Worm (Caenorhabditis elegans) whole organism, young adult: Measurements from ENCODE around the gene R04D3.3.

ENCODE experiments used
- B0035.1 ChIP-seq: sonication (generic microtip); optimal IDR thresholded peaks from 2 replicates; lab custom pipeline; 2016; ENCODE audit warnings: missing genetic modification characterization, mild to moderate bottlenecking, missing compliant biosample characterization, missing genotype, missing genetic modification reagents
- C06A6.2 ChIP-seq: fragments of 200-800 bp; sonication (Bioruptor generic); conservative IDR thresholded peaks from 2 replicates; pipeline ENCODE4 v1.3.6; 2022; ENCODE audit warnings: missing genetic modification characterization, missing compliant biosample characterization
- C17E4.6 ChIP-seq: fragments of 200-800 bp; sonication (Bioruptor generic); IDR thresholded peaks from 2 replicates; pipeline ENCODE4 v1.3.6; 2022; ENCODE audit warnings: missing genetic modification reagents, missing genetic modification characterization, missing compliant biosample characterization
- F22D6.2 ChIP-seq: sonication (generic microtip); optimal IDR thresholded peaks from 2 replicates; lab custom pipeline; 2016; ENCODE audit warnings: mild to moderate bottlenecking, missing genetic modification characterization, missing compliant biosample characterization
- F23B12.7 ChIP-seq: sonication (generic microtip); optimal IDR thresholded peaks from 2 replicates; lab custom pipeline; 2017; ENCODE audit warnings: missing genetic modification characterization, mild to moderate bottlenecking, missing compliant biosample characterization, antibody characterized with exemption, moderate library complexity; ENCODE audit not compliant: insufficient read depth
- F33H1.4 ChIP-seq: fragments of 200-800 bp; sonication (Bioruptor generic); IDR thresholded peaks from 2 replicates; pipeline ENCODE4 v1.3.6; 2022; ENCODE audit warnings: missing genetic modification reagents, missing genetic modification characterization, missing compliant biosample characterization
- F57A8.1 ChIP-seq: fragments of 200-800 bp; sonication (Bioruptor generic); optimal IDR thresholded peaks from 2 replicates; lab custom pipeline; 2018; ENCODE audit warnings: mild to moderate bottlenecking, missing genetic modification characterization, moderate library complexity, missing compliant biosample characterization
- Y56A3A.18 ChIP-seq: fragments of 200-800 bp; sonication (Bioruptor generic); IDR thresholded peaks from 2 replicates; pipeline ENCODE4 v1.3.6; 2022; ENCODE audit warnings: missing genetic modification reagents, missing genetic modification characterization, missing compliant biosample characterization
- Y79H2A.3 ChIP-seq: fragments of 200-800 bp; sonication (Bioruptor generic); conservative IDR thresholded peaks from 2 replicates; pipeline ENCODE4 v1.3.6; 2022; ENCODE audit warnings: missing genetic modification reagents, missing genetic modification characterization, missing compliant biosample characterization
- ZK185.1 ChIP-seq: sonication (generic microtip); optimal IDR thresholded peaks from 2 replicates; lab custom pipeline; 2016; ENCODE audit warnings: mild to moderate bottlenecking, missing genetic modification characterization, missing compliant biosample characterization; ENCODE audit not compliant: poor library complexity, severe bottlenecking
- akir-1 ChIP-seq: fragments of 200-800 bp; sonication (Bioruptor generic); optimal IDR thresholded peaks from 2 replicates; lab custom pipeline; 2018; ENCODE audit warnings: mild to moderate bottlenecking, missing genetic modification characterization, moderate library complexity, missing compliant biosample characterization
- attf-5 ChIP-seq: fragments of 200-800 bp; sonication (Bioruptor generic); optimal IDR thresholded peaks from 2 replicates; lab custom pipeline; 2018; ENCODE audit warnings: mild to moderate bottlenecking, missing genetic modification characterization, missing compliant biosample characterization
- bed-1 ChIP-seq: fragments of 200-800 bp; sonication (Bioruptor generic); IDR thresholded peaks from 2 replicates; pipeline ENCODE4 v1.3.6; 2022; ENCODE audit warnings: missing genetic modification reagents, missing genetic modification characterization, missing compliant biosample characterization
- bed-2 ChIP-seq: fragments of 200-800 bp; sonication (Bioruptor generic); IDR thresholded peaks from 2 replicates; pipeline ENCODE4 v1.3.6; 2022; ENCODE audit warnings: missing genetic modification reagents, missing genetic modification characterization, missing compliant biosample characterization
- cebp-1 ChIP-seq, 2 experiments: fragments of 200-800 bp in 1 of 2; sonication (Bioruptor generic) in 1 of 2; sonication (generic microtip) in 1 of 2; IDR thresholded peaks in 1 of 2; optimal IDR thresholded peaks in 1 of 2; 2 replicates each; pipeline versions ENCODE4 v1.3.6 to Lab custom; 2017 to 2022; ENCODE audit warnings: missing compliant biosample characterization in 2 of 2, missing genetic modification characterization in 2 of 2, mild to moderate bottlenecking in 1 of 2, missing genetic modification reagents in 1 of 2, moderate library complexity in 1 of 2
- ceh-100 ChIP-seq: fragments of 200-800 bp; sonication (Bioruptor generic); IDR thresholded peaks from 2 replicates; pipeline ENCODE4 v1.3.6; 2022; ENCODE audit warnings: missing genetic modification reagents, missing genetic modification characterization, missing compliant biosample characterization
- ceh-91 ChIP-seq: fragments of 200-800 bp; sonication (Bioruptor generic); IDR thresholded peaks from 2 replicates; pipeline ENCODE4 v1.3.6; 2022; ENCODE audit warnings: missing genetic modification reagents, missing genetic modification characterization, missing compliant biosample characterization
- dox-1 ChIP-seq: fragments of 200-800 bp; sonication (Bioruptor generic); IDR thresholded peaks from 2 replicates; pipeline ENCODE4 v1.3.6; 2022; ENCODE audit warnings: missing genetic modification reagents, missing genetic modification characterization, missing compliant biosample characterization
- dpl-1 ChIP-seq: fragments of 150-350 bp; optimal IDR thresholded peaks from 2 replicates; lab custom pipeline; 2014; ENCODE audit warnings: missing biosample characterization, missing genetic modification reagents, missing genetic modification characterization
- egl-44 ChIP-seq: fragments of 200-800 bp; sonication (Bioruptor generic); IDR thresholded peaks from 2 replicates; pipeline ENCODE4 v1.3.6; 2022; ENCODE audit warnings: missing genetic modification reagents, missing genetic modification characterization, missing compliant biosample characterization
- ets-4 ChIP-seq: fragments of 200-800 bp; sonication (Bioruptor generic); optimal IDR thresholded peaks from 2 replicates; lab custom pipeline; 2018; ENCODE audit warnings: mild to moderate bottlenecking, missing genetic modification characterization, missing compliant biosample characterization
- hmg-1.2 ChIP-seq: fragments of 200-800 bp; sonication (Bioruptor generic); IDR thresholded peaks from 2 replicates; pipeline ENCODE4 v1.3.6; 2022; ENCODE audit warnings: missing genetic modification reagents, missing genetic modification characterization, missing compliant biosample characterization
- hsf-1 ChIP-seq: fragments of 200-800 bp; sonication (Bioruptor generic); IDR thresholded peaks from 2 replicates; pipeline ENCODE4 v1.3.6; 2022; ENCODE audit warnings: missing genetic modification reagents, missing genetic modification characterization, missing compliant biosample characterization
- lin-26 ChIP-seq: fragments of 200-800 bp; sonication (Bioruptor generic); IDR thresholded peaks from 2 replicates; pipeline ENCODE4 v1.3.6; 2022; ENCODE audit warnings: missing genetic modification reagents, missing genetic modification characterization, missing compliant biosample characterization
- lin-40 ChIP-seq: sonication (generic microtip); optimal IDR thresholded peaks from 2 replicates; lab custom pipeline; 2016; ENCODE audit warnings: missing genetic modification characterization, mild to moderate bottlenecking, missing compliant biosample characterization, missing genotype, missing genetic modification reagents
- lin-54 ChIP-seq: fragments of 200-800 bp; sonication (Bioruptor generic); optimal IDR thresholded peaks from 2 replicates; lab custom pipeline; 2018; ENCODE audit warnings: mild to moderate bottlenecking, missing genetic modification characterization, missing compliant biosample characterization
- lsl-1 ChIP-seq: fragments of 200-800 bp; sonication (Bioruptor generic); optimal IDR thresholded peaks from 2 replicates; lab custom pipeline; 2018; ENCODE audit warnings: mild to moderate bottlenecking, missing genetic modification characterization, moderate library complexity, missing compliant biosample characterization
- lsy-27 ChIP-seq: sonication (generic microtip); optimal IDR thresholded peaks from 2 replicates; lab custom pipeline; 2017; ENCODE audit warnings: missing genetic modification characterization, mild to moderate bottlenecking, missing compliant biosample characterization, antibody characterized with exemption, missing genotype, borderline replicate concordance; ENCODE audit not compliant: insufficient read depth
- madf-10 ChIP-seq: sonication (generic microtip); optimal IDR thresholded peaks from 2 replicates; lab custom pipeline; 2016; ENCODE audit warnings: mild to moderate bottlenecking, missing genetic modification characterization, missing compliant biosample characterization
- mxl-1 ChIP-seq: sonication (generic microtip); optimal IDR thresholded peaks from 2 replicates; lab custom pipeline; 2016; ENCODE audit warnings: missing genetic modification characterization, missing compliant biosample characterization
- nfyb-1 ChIP-seq: fragments of 200-800 bp; sonication (Bioruptor generic); IDR thresholded peaks from 2 replicates; pipeline ENCODE4 v1.3.6; 2022; ENCODE audit warnings: missing genetic modification reagents, missing genetic modification characterization, missing compliant biosample characterization
- nhr-179 ChIP-seq: sonication (generic microtip); optimal IDR thresholded peaks from 2 replicates; lab custom pipeline; 2016; ENCODE audit warnings: mild to moderate bottlenecking, missing genetic modification characterization, missing compliant biosample characterization
- nhr-80 ChIP-seq: sonication (generic microtip); optimal IDR thresholded peaks from 2 replicates; lab custom pipeline; 2016; ENCODE audit warnings: missing genetic modification characterization, missing compliant biosample characterization
- pbrm-1 ChIP-seq: fragments of 200-800 bp; sonication (Bioruptor generic); IDR thresholded peaks from 2 replicates; pipeline ENCODE4 v1.3.6; 2022; ENCODE audit warnings: missing genetic modification reagents, missing genetic modification characterization, missing compliant biosample characterization
- snpc-1.3 ChIP-seq: sonication (generic microtip); optimal IDR thresholded peaks from 2 replicates; lab custom pipeline; 2017; ENCODE audit warnings: missing genetic modification characterization, mild to moderate bottlenecking, missing compliant biosample characterization, antibody characterized with exemption, moderate library complexity, missing genotype, missing genetic modification reagents; ENCODE audit not compliant: insufficient read depth
- snpc-4 ChIP-seq, 5 experiments: fragments of 150-350 bp in 1 of 5; sonication (generic microtip) in 4 of 5; optimal IDR thresholded peaks; 2 replicates each; lab custom pipeline; 2014 to 2018; ENCODE audit warnings: missing genetic modification characterization in 5 of 5, missing biosample characterization in 3 of 5, antibody characterized with exemption in 2 of 5, mild to moderate bottlenecking in 2 of 5, missing compliant biosample characterization in 2 of 5, missing genotype in 2 of 5, moderate library complexity in 2 of 5, missing genetic modification reagents in 1 of 5
- somi-1 ChIP-seq: fragments of 200-800 bp; sonication (Bioruptor generic); optimal IDR thresholded peaks from 2 replicates; lab custom pipeline; 2018; ENCODE audit warnings: mild to moderate bottlenecking, missing genetic modification characterization, missing compliant biosample characterization
- tlf-1 ChIP-seq: fragments of 200-800 bp; sonication (Bioruptor generic); optimal IDR thresholded peaks from 2 replicates; lab custom pipeline; 2018; ENCODE audit warnings: mild to moderate bottlenecking, missing genetic modification characterization, missing compliant biosample characterization
- unc-130 ChIP-seq: sonication (generic microtip); optimal IDR thresholded peaks from 2 replicates; lab custom pipeline; 2016; ENCODE audit warnings: missing genetic modification reagents, missing genetic modification characterization, missing compliant biosample characterization
- ztf-22 ChIP-seq: fragments of 200-800 bp; sonication (Bioruptor generic); optimal IDR thresholded peaks from 2 replicates; lab custom pipeline; 2018; ENCODE audit warnings: mild to moderate bottlenecking, missing genetic modification characterization, moderate library complexity, missing compliant biosample characterization
- ztf-25 ChIP-seq: fragments of 200-800 bp; sonication (Bioruptor generic); IDR thresholded peaks from 2 replicates; pipeline ENCODE4 v1.3.6; 2022; ENCODE audit warnings: missing genetic modification reagents, missing genetic modification characterization, missing compliant biosample characterization
- ztf-28 ChIP-seq: fragments of 200-800 bp; sonication (Bioruptor generic); IDR thresholded peaks from 2 replicates; pipeline ENCODE4 v1.3.6; 2022; ENCODE audit warnings: missing genetic modification reagents, missing genetic modification characterization, missing compliant biosample characterization

R04D3.3 gene

ce11 chrX:13315093-13315492, 24.7 kb upstream of the R04D3.3 start:
- TF ChIP-seq ztf-22: no peak
- no peak for TF ChIP-seq snpc-1.3
- TF ChIP-seq dpl-1 (GFP tag; lab: Kevin White, UChicago): no peak
- TF ChIP-seq egl-44 (GFP tag; lab: Robert Waterston, UW): no peak
- TF ChIP-seq hmg-1.2 (GFP tag; lab: Robert Waterston, UW): no peak
- no peak for TF ChIP-seq somi-1 (GFP tag; lab: Kevin White, UChicago)
- no peak for TF ChIP-seq snpc-4 (GFP tag; optimal IDR thresholded peaks at IDR 0.05; lab: Kevin White, UChicago)
- no peak for TF ChIP-seq snpc-4 (tag; optimal IDR thresholded peaks at IDR 0.05; lab: Kevin White, UChicago)
- TF ChIP-seq lin-40 (tag; lab: Kevin White, UChicago): no peak
- TF ChIP-seq nhr-179 (tag; lab: Kevin White, UChicago): no peak
- TF ChIP-seq bed-2 (GFP tag; lab: Robert Waterston, UW): no peak
- TF ChIP-seq nfyb-1 (GFP tag; lab: Robert Waterston, UW): no peak
- TF ChIP-seq pbrm-1: no peak
- TF ChIP-seq lsy-27 (tag; lab: Kevin White, UChicago): no peak
- no peak for TF ChIP-seq nhr-80 (tag; lab: Kevin White, UChicago)
- TF ChIP-seq ZK185.1 (tag; lab: Kevin White, UChicago): no peak
- TF ChIP-seq ztf-25: no peak
- TF ChIP-seq Y79H2A.3 (GFP tag; lab: Robert Waterston, UW): no peak
- TF ChIP-seq C06A6.2 (GFP tag; lab: Robert Waterston, UW): no peak
- TF ChIP-seq attf-5 (GFP tag; lab: Kevin White, UChicago): no peak

ce11 chrX:13311641-13312423, 21.4 kb upstream of the R04D3.3 start, which contains the start of gene F46G10.1:
TSS of gene F46G10.1 (minus strand) at chrX:13311755.
- TF ChIP-seq B0035.1 (tag; lab: Kevin White, UChicago): no peak
- no peak for TF ChIP-seq F57A8.1 (GFP tag; lab: Kevin White, UChicago)
- TF ChIP-seq C17E4.6 (GFP tag; lab: Robert Waterston, UW): no peak
- no peak for TF ChIP-seq C06A6.2 (GFP tag; lab: Robert Waterston, UW)
- TF ChIP-seq akir-1 (GFP tag; lab: Kevin White, UChicago): no peak
- no peak for TF ChIP-seq tlf-1 (GFP tag; lab: Kevin White, UChicago)
- peak; percentile 56 for TF ChIP-seq nhr-80 (tag; lab: Kevin White, UChicago)
- TF ChIP-seq lsl-1 (GFP tag; lab: Kevin White, UChicago): no peak
- no peak for TF ChIP-seq hsf-1 (GFP tag; lab: Robert Waterston, UW)
- peak; percentile 57 for TF ChIP-seq nfyb-1 (GFP tag; lab: Robert Waterston, UW)
- no peak for TF ChIP-seq madf-10

ce11 chrX:13310763-13311162, 20.3 kb upstream of the R04D3.3 start:
- TF ChIP-seq F57A8.1 (GFP tag; lab: Kevin White, UChicago) (no peak), unc-130 (GFP tag; lab: Kevin White, UChicago) (no peak), bed-1 (GFP tag; lab: Robert Waterston, UW) (no peak), attf-5 (GFP tag; lab: Kevin White, UChicago) (peak; percentile 2), F33H1.4 (GFP tag; lab: Robert Waterston, UW) (no peak), ZK185.1 (tag; lab: Kevin White, UChicago) (peak; percentile 39), ztf-28 (GFP tag; lab: Robert Waterston, UW) (no peak), lin-54 (GFP tag; lab: Kevin White, UChicago) (no peak), ets-4 (peak; percentile 56), F22D6.2 (tag; lab: Kevin White, UChicago) (no peak), Y56A3A.18 (GFP tag; lab: Robert Waterston, UW) (no peak), ceh-100 (GFP tag; lab: Robert Waterston, UW) (no peak), cebp-1 (GFP tag; IDR thresholded peaks at IDR 0.05; lab: Robert Waterston, UW) (peak; percentile 41; the same call in 1 of the 2 replicates), cebp-1 (tag; optimal IDR thresholded peaks at IDR 0.05; lab: Kevin White, UChicago) (peak; percentile 51), lin-26 (GFP tag; lab: Robert Waterston, UW) (no peak), F23B12.7 (tag; lab: Kevin White, UChicago) (no peak), ceh-91 (no peak), dox-1 (GFP tag; lab: Robert Waterston, UW) (peak; percentile 69; the same call in 1 of the 2 replicates), mxl-1 (tag; lab: Kevin White, UChicago) (no peak)
